Worm (Caenorhabditis elegans) whole organism, late embryonic: ENCODE measurements around the gene nova-1.

ENCODE experiments used
- ama-1 ChIP-seq: fragments of 150-350 bp; optimal IDR thresholded peaks from 2 replicates; lab custom pipeline; 2014
- che-1 ChIP-seq: sonication (generic microtip); optimal IDR thresholded peaks from 2 replicates; lab custom pipeline; 2016; ENCODE audit warnings: mild to moderate bottlenecking, missing genetic modification characterization, missing compliant biosample characterization
- fax-1 ChIP-seq: sonication (generic microtip); optimal IDR thresholded peaks from 2 replicates; lab custom pipeline; 2016; ENCODE audit warnings: missing genotype, missing genetic modification characterization, missing compliant biosample characterization
- ref-2 ChIP-seq: sonication (generic microtip); optimal IDR thresholded peaks from 2 replicates; lab custom pipeline; 2016; ENCODE audit warnings: missing genetic modification characterization, missing compliant biosample characterization
- sdc-2 ChIP-seq: sonication (generic microtip); optimal IDR thresholded peaks from 2 replicates; lab custom pipeline; 2016; ENCODE audit warnings: missing genotype, missing genetic modification characterization, missing compliant biosample characterization
- unc-86 ChIP-seq: sonication (generic microtip); optimal IDR thresholded peaks from 2 replicates; lab custom pipeline; 2016; ENCODE audit warnings: missing genetic modification characterization, missing compliant biosample characterization

Gene nova-1

DNA sequence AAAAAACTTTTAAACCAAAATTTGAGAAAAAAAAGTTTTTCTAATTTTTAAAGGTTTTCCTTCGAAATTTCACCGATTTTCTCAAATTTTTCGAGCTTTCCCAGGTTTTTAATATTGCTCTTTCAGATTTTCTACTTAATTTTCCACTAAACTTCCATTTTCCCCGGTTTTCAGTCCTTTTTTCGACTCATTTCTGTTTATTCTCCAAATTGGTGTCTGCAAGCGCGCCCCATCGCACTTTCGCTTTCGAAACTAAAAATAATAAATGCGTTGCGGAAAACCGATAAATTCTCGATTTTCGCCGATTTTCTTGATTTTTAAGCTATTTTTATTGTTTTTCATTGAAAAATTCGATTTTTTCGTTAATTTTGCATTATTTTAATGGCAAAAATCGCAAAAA lies 60.3 kb downstream of the nova-1 start:
- TF ChIP-seq ama-1 (lab: Kevin White, UChicago) (no peak), unc-86 (tag; lab: Kevin White, UChicago) (no peak), ref-2 (no peak), fax-1 (tag; lab: Kevin White, UChicago) (no peak), che-1 (tag; lab: Kevin White, UChicago) (no peak), sdc-2 (tag; lab: Kevin White, UChicago) (no peak)
